Worm (Caenorhabditis elegans): Measurements from ENCODE around the gene prmt-6.

The prmt-6 gene

ce11 chrIV:2136607-2137006 lies 5.8 kb downstream of the prmt-6 start, which contains the start of gene test-1:
TSS of gene test-1 (plus strand) at chrIV:2136951.
- TF ChIP-seq hnd-1 (tag; optimal IDR thresholded peaks at IDR 0.05) (no peak), flt-1 (GFP tag; IDR thresholded peaks at IDR 0.05) (no peak), aly-1 (tag; optimal IDR thresholded peaks at IDR 0.05) (no peak), pes-1 (GFP tag; IDR thresholded peaks at IDR 0.05) (no peak), sea-1 (GFP tag; conservative IDR thresholded peaks at IDR 0.05) (no peak), hmg-4 (GFP tag; optimal IDR thresholded peaks at IDR 0.05) (no peak), tbx-11 (GFP tag; IDR thresholded peaks at IDR 0.05) (no peak), ets-7 (tag; optimal IDR thresholded peaks at IDR 0.05) (no peak)

- TF ChIP-seq ceh-36 (tag; optimal IDR thresholded peaks at IDR 0.05): no peak
- TF ChIP-seq ceh-13 (GFP tag; optimal IDR thresholded peaks at IDR 0.05): no peak
- no peak for TF ChIP-seq ets-7 (tag; optimal IDR thresholded peaks at IDR 0.05)
- no peak for TF ChIP-seq tbx-37 (GFP tag; conservative IDR thresholded peaks at IDR 0.05)
- TF ChIP-seq tra-4 (tag; optimal IDR thresholded peaks at IDR 0.05): no peak
- TF ChIP-seq aly-1 (tag; optimal IDR thresholded peaks at IDR 0.05): no peak
- TF ChIP-seq sea-1 (GFP tag; conservative IDR thresholded peaks at IDR 0.05): no peak
- TF ChIP-seq hnd-1 (tag; optimal IDR thresholded peaks at IDR 0.05): no peak
- no peak for TF ChIP-seq B0310.2 (tag; optimal IDR thresholded peaks at IDR 0.05)
- no peak for TF ChIP-seq tbx-11 (GFP tag; IDR thresholded peaks at IDR 0.05)
- no peak for TF ChIP-seq F13C5.2 (tag; optimal IDR thresholded peaks at IDR 0.05)
- no peak for TF ChIP-seq hmg-4 (GFP tag; optimal IDR thresholded peaks at IDR 0.05)
- TF ChIP-seq hmbx-1 (tag; optimal IDR thresholded peaks at IDR 0.05): no peak
- no peak for TF ChIP-seq scrt-1 (GFP tag; IDR thresholded peaks at IDR 0.05)
- no peak for TF ChIP-seq flt-1 (GFP tag; IDR thresholded peaks at IDR 0.05)
- no peak for TF ChIP-seq ama-1 (optimal IDR thresholded peaks at IDR 0.05)
- TF ChIP-seq pes-1 (GFP tag; IDR thresholded peaks at IDR 0.05): no peak
Observed at ce11 chrIV:2137478-2137877, 6.7 kb downstream of the prmt-6 start.

ce11 chrIV:2140543-2140942 lies 9.8 kb downstream of the prmt-6 start, which contains the start of gene C54E4.12:
TSS of gene C54E4.12 (minus strand) at chrIV:2140643.
- TF ChIP-seq aly-1 (tag; optimal IDR thresholded peaks at IDR 0.05): no peak
- no peak for TF ChIP-seq ama-1 (optimal IDR thresholded peaks at IDR 0.05)
- TF ChIP-seq hnd-1 (tag; optimal IDR thresholded peaks at IDR 0.05): no peak
- no peak for TF ChIP-seq tra-4 (tag; optimal IDR thresholded peaks at IDR 0.05)
- TF ChIP-seq scrt-1 (GFP tag; IDR thresholded peaks at IDR 0.05): no peak
- TF ChIP-seq tbx-11 (GFP tag; IDR thresholded peaks at IDR 0.05): no peak
- no peak for TF ChIP-seq B0310.2 (tag; optimal IDR thresholded peaks at IDR 0.05)
- no peak for TF ChIP-seq F13C5.2 (tag; optimal IDR thresholded peaks at IDR 0.05)
- no peak for TF ChIP-seq hmg-4 (GFP tag; optimal IDR thresholded peaks at IDR 0.05)
- no peak for TF ChIP-seq ceh-13 (GFP tag; optimal IDR thresholded peaks at IDR 0.05)
- no peak for TF ChIP-seq pes-1 (GFP tag; IDR thresholded peaks at IDR 0.05)
- no peak for TF ChIP-seq ceh-36 (tag; optimal IDR thresholded peaks at IDR 0.05)
- no peak for TF ChIP-seq sea-1 (GFP tag; conservative IDR thresholded peaks at IDR 0.05)
- TF ChIP-seq ets-7 (tag; optimal IDR thresholded peaks at IDR 0.05): no peak
- no peak for TF ChIP-seq flt-1 (GFP tag; IDR thresholded peaks at IDR 0.05)
- no peak for TF ChIP-seq hmbx-1 (tag; optimal IDR thresholded peaks at IDR 0.05)
- no peak for TF ChIP-seq tbx-37 (GFP tag; conservative IDR thresholded peaks at IDR 0.05)

ce11 chrIV:2142320-2142719 lies 11.6 kb downstream of the prmt-6 start:
- no peak for TF ChIP-seq scrt-1 (GFP tag; IDR thresholded peaks at IDR 0.05)
- TF ChIP-seq tra-4 (tag; optimal IDR thresholded peaks at IDR 0.05): no peak
- TF ChIP-seq ama-1 (optimal IDR thresholded peaks at IDR 0.05): no peak
- TF ChIP-seq B0310.2 (tag; optimal IDR thresholded peaks at IDR 0.05): no peak
- TF ChIP-seq ets-7 (tag; optimal IDR thresholded peaks at IDR 0.05): no peak
- no peak for TF ChIP-seq hmbx-1 (tag; optimal IDR thresholded peaks at IDR 0.05)
- TF ChIP-seq hmg-4 (GFP tag; optimal IDR thresholded peaks at IDR 0.05): no peak
- TF ChIP-seq tbx-11 (GFP tag; IDR thresholded peaks at IDR 0.05): no peak
- no peak for TF ChIP-seq pes-1 (GFP tag; IDR thresholded peaks at IDR 0.05)
- TF ChIP-seq hnd-1 (tag; optimal IDR thresholded peaks at IDR 0.05): no peak
- TF ChIP-seq tbx-37 (GFP tag; conservative IDR thresholded peaks at IDR 0.05): no peak
- TF ChIP-seq F13C5.2 (tag; optimal IDR thresholded peaks at IDR 0.05): no peak
- TF ChIP-seq sea-1 (GFP tag; conservative IDR thresholded peaks at IDR 0.05): no peak
- TF ChIP-seq ceh-36 (tag; optimal IDR thresholded peaks at IDR 0.05): no peak
- no peak for TF ChIP-seq flt-1 (GFP tag; IDR thresholded peaks at IDR 0.05)
- TF ChIP-seq ceh-13 (GFP tag; optimal IDR thresholded peaks at IDR 0.05): no peak
- TF ChIP-seq aly-1 (tag; optimal IDR thresholded peaks at IDR 0.05): no peak

- TF ChIP-seq sea-1 (GFP tag; conservative IDR thresholded peaks at IDR 0.05) (no peak), ets-7 (tag; optimal IDR thresholded peaks at IDR 0.05) (no peak), scrt-1 (GFP tag; IDR thresholded peaks at IDR 0.05) (no peak), F13C5.2 (tag; optimal IDR thresholded peaks at IDR 0.05) (no peak), aly-1 (tag; optimal IDR thresholded peaks at IDR 0.05) (no peak), tbx-11 (GFP tag; IDR thresholded peaks at IDR 0.05) (no peak), hnd-1 (tag; optimal IDR thresholded peaks at IDR 0.05) (no peak), pes-1 (GFP tag; IDR thresholded peaks at IDR 0.05) (no peak), ceh-13 (GFP tag; optimal IDR thresholded peaks at IDR 0.05) (no peak), tra-4 (tag; optimal IDR thresholded peaks at IDR 0.05) (no peak), hmbx-1 (tag; optimal IDR thresholded peaks at IDR 0.05) (no peak), ceh-36 (tag; optimal IDR thresholded peaks at IDR 0.05) (no peak), hmg-4 (GFP tag; optimal IDR thresholded peaks at IDR 0.05) (no peak), ama-1 (optimal IDR thresholded peaks at IDR 0.05) (no peak), B0310.2 (tag; optimal IDR thresholded peaks at IDR 0.05) (no peak), tbx-37 (GFP tag; conservative IDR thresholded peaks at IDR 0.05) (no peak), flt-1 (GFP tag; IDR thresholded peaks at IDR 0.05) (no peak)
Observed at ce11 chrIV:2149247-2149756, 18.5 kb downstream of the prmt-6 start, which contains the start of gene C54E4.5. TSS of gene C54E4.5 (minus strand) at chrIV:2149297.

ce11 chrIV:2156239-2156638 lies 25.5 kb downstream of the prmt-6 start:
- TF ChIP-seq ets-7 (tag; optimal IDR thresholded peaks at IDR 0.05) (no peak), tra-4 (tag; optimal IDR thresholded peaks at IDR 0.05) (no peak), ama-1 (optimal IDR thresholded peaks at IDR 0.05) (no peak), sea-1 (GFP tag; conservative IDR thresholded peaks at IDR 0.05) (no peak), aly-1 (tag; optimal IDR thresholded peaks at IDR 0.05) (no peak), tbx-11 (GFP tag; IDR thresholded peaks at IDR 0.05) (no peak), hmg-4 (GFP tag; optimal IDR thresholded peaks at IDR 0.05) (no peak), ceh-13 (GFP tag; optimal IDR thresholded peaks at IDR 0.05) (no peak), F13C5.2 (tag; optimal IDR thresholded peaks at IDR 0.05) (no peak), B0310.2 (tag; optimal IDR thresholded peaks at IDR 0.05) (no peak), tbx-37 (GFP tag; conservative IDR thresholded peaks at IDR 0.05) (no peak), scrt-1 (GFP tag; IDR thresholded peaks at IDR 0.05) (no peak), ceh-36 (tag; optimal IDR thresholded peaks at IDR 0.05) (no peak)
